Worm (Caenorhabditis elegans) whole organism, midembryonic: Measurements from ENCODE around the gene acs-9.
"Not testable (repeated sequence)": the region's sequence is repeated elsewhere in the genome, so short reads cannot be mapped to it uniquely, and the experiment has no call there.

ENCODE experiments used
- T22C8.4 ChIP-seq: fragments of 200-800 bp; sonication (Bioruptor generic); IDR thresholded peaks from 2 replicates; pipeline ENCODE4 v1.3.6; 2022; ENCODE audit warnings: missing genetic modification characterization, missing compliant biosample characterization
- cog-1 ChIP-seq: sonication (generic microtip); optimal IDR thresholded peaks from 2 replicates; lab custom pipeline; 2016; ENCODE audit warnings: missing genetic modification characterization, missing compliant biosample characterization
- flt-1 ChIP-seq: fragments of 200-800 bp; sonication (Bioruptor generic); IDR thresholded peaks from 2 replicates; pipeline ENCODE4 v1.3.6; 2022; ENCODE audit warnings: missing genetic modification characterization, missing compliant biosample characterization
- klf-2 ChIP-seq: fragments of 200-800 bp; sonication (Bioruptor generic); conservative IDR thresholded peaks from 2 replicates; pipeline ENCODE4 v1.3.6; 2022; ENCODE audit warnings: missing genetic modification reagents, missing genetic modification characterization, missing compliant biosample characterization
- med-1 ChIP-seq: sonication (generic microtip); optimal IDR thresholded peaks from 2 replicates; lab custom pipeline; 2017; ENCODE audit warnings: missing genetic modification characterization, mild to moderate bottlenecking, missing compliant biosample characterization, antibody characterized with exemption, missing genetic modification reagents; ENCODE audit not compliant: insufficient read depth
- ref-1 ChIP-seq: fragments of 200-800 bp; sonication (Bioruptor generic); conservative IDR thresholded peaks from 2 replicates; pipeline ENCODE4 v1.3.6; 2022; ENCODE audit warnings: missing genetic modification reagents, missing genetic modification characterization, missing compliant biosample characterization
- tab-1 ChIP-seq: fragments of 200-800 bp; sonication (Bioruptor generic); IDR thresholded peaks from 2 replicates; pipeline ENCODE4 v1.3.6; 2022; ENCODE audit warnings: missing genetic modification characterization, missing compliant biosample characterization
- ztf-23 ChIP-seq: fragments of 200-800 bp; sonication (Bioruptor generic); IDR thresholded peaks from 2 replicates; pipeline ENCODE4 v1.3.6; 2022; ENCODE audit warnings: missing genetic modification reagents, missing genetic modification characterization, missing compliant biosample characterization
- ztf-29 ChIP-seq: fragments of 200-800 bp; sonication (Bioruptor generic); IDR thresholded peaks from 2 replicates; pipeline ENCODE4 v1.3.6; 2022; ENCODE audit warnings: missing genetic modification reagents, missing genetic modification characterization, missing compliant biosample characterization

The acs-9 gene

DNA sequence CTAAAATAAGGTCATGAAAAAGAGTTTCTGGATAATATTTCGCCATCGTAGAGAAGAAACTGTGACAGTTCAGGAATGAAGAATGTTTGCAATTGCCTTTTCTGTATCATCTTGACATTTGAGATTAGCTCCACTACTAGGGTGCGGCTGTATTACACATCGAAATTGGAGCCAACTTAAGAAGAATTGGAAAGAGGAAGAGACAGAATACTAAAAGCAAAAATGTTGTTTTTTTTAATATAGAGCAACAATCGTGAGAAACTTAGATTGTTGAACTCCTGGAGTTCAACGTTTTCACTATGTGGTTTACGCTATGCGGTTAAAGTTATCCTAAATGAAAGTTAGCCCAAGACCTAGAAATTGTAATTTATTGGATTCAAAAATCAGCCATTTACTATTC lies at the start of gene acs-9:
TSS of gene acs-9 (minus strand) at position 101 of the 400 bp plus-strand sequence.
- no peak for TF ChIP-seq klf-2 (GFP tag; lab: Robert Waterston, UW)
- no peak for TF ChIP-seq med-1
- TF ChIP-seq tab-1 (GFP tag; lab: Robert Waterston, UW) = no peak
- TF ChIP-seq ztf-29 (GFP tag; lab: Robert Waterston, UW) = no peak
- TF ChIP-seq ztf-23 (GFP tag; lab: Robert Waterston, UW) = no peak
- TF ChIP-seq T22C8.4 (GFP tag; lab: Robert Waterston, UW) = no peak
- no peak for TF ChIP-seq flt-1 (GFP tag; lab: Robert Waterston, UW)
- no peak for TF ChIP-seq ref-1
- TF ChIP-seq cog-1 (tag; lab: Kevin White, UChicago) = no peak

DNA sequence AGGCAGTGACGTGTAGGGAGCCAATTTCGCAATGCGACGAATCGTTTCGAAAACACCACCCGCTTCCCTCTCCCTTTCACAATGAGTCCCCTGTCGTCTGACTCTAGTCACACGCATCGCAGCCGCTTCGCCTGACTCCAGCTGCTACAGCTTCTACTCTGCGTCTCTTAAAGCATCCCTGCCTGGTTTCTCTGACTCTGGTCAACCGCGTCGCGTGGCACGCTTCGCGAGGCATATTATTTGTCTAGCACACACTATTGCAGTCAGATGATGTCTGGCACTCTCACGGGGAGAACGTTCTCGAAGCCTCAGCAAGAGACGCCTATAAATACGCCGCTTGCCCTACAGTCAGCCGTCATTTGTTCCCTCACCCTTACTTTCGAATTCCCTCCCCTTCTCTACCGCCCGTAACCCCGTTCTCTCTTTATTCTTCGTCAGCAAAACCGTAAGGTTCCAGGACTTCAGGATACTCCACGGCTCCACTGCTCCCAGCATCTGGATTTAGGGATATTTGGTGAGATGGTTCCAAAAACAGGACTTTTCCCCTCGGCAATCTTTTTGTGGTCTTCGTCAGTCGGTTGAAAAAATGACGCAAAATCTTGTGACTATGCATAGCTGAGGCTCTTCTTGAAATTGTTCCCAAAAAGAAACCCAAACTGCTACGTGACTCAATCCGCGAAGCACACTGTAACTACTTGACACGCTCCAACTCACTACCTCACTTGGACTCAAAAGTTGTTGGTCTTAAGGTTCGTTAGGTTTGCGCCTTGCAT lies 49.4 kb upstream of the acs-9 start:
- TF ChIP-seq T22C8.4 (GFP tag; lab: Robert Waterston, UW) (0 out of 2 replicates have a peak, but pooled peaks have one; percentile 31), tab-1 (GFP tag; lab: Robert Waterston, UW) (peak; percentile 76), klf-2 (GFP tag; lab: Robert Waterston, UW) (no peak), ref-1 (0 out of 2 replicates have a peak, but pooled peaks have one; percentile 3), flt-1 (GFP tag; lab: Robert Waterston, UW) (peak; percentile 53), ztf-29 (GFP tag; lab: Robert Waterston, UW) (peak; percentile 67), med-1 (no peak), ztf-23 (GFP tag; lab: Robert Waterston, UW) (peak; percentile 66), cog-1 (tag; lab: Kevin White, UChicago) (peak; percentile 98)

DNA sequence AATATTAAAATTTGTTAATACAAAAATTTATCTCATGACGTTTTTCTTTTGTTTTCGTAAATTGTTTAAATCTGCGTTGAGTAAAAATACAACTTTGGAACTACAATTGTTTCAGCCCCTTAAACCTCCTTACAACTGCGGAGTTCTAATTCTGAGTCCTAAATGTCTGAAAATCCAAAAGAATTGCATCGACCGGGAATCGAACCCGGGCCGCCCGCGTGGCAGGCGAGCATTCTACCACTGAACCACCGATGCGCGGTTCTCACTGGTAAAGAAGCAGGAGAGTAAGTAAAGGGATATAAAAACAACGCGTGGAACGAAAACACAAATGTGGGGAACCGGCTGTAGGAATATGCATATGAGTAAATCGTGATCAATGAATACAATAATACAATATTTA lies 47.8 kb upstream of the acs-9 start:
- TF ChIP-seq med-1 (peak; percentile 68), T22C8.4 (GFP tag; lab: Robert Waterston, UW) (peak; percentile 76), tab-1 (GFP tag; lab: Robert Waterston, UW) (peak; percentile 89), ref-1 (peak; percentile 81), ztf-29 (GFP tag; lab: Robert Waterston, UW) (peak; percentile 66; the same call in 1 of the 2 replicates), cog-1 (tag; lab: Kevin White, UChicago) (peak; percentile 51), klf-2 (GFP tag; lab: Robert Waterston, UW) (peak; percentile 74), flt-1 (GFP tag; lab: Robert Waterston, UW) (peak; percentile 95), ztf-23 (GFP tag; lab: Robert Waterston, UW) (peak; percentile 78)

DNA sequence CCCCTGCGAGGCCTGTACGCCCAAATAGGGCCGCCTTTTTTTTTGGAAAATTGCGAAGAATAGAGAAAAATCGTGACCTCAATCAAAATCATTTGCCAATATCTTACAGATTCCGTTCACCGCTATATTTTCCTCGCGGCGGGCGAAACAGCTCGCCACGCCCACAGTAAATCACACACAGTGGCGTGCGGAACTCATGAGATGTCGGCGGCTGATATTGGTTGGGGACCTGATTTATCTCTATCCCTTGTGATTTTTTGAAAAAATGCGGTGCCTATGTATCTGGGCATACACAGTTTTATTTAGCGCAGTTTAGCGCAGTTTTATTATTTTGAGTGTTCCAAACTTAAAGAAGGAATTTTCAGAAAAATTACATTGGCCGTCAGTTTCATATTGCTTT lies 45.0 kb upstream of the acs-9 start:
- TF ChIP-seq klf-2 (GFP tag; lab: Robert Waterston, UW) (no peak), flt-1 (GFP tag; lab: Robert Waterston, UW) (no peak), cog-1 (tag; lab: Kevin White, UChicago) (no peak), ztf-29 (GFP tag; lab: Robert Waterston, UW) (no peak), tab-1 (GFP tag; lab: Robert Waterston, UW) (no peak), ztf-23 (GFP tag; lab: Robert Waterston, UW) (no peak), ref-1 (no peak), T22C8.4 (GFP tag; lab: Robert Waterston, UW) (no peak), med-1 (no peak)

DNA sequence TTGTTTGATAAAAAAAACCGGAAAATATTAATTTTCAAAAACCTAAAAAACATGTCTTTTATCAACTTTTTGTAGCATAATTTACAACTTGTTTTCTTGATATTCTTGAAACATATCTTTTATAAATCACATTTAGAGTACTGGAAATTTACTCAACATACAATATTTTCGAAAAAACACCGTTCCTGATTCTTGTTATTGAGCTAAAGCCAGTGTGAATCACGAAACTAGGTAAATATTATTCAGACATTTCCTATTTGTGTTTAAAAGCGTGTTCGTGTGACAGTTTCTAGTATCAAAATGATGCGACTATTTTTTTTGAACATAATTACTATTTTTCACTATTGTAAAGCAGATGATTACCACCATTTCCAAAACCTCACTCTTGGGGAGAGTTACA lies 43.3 kb upstream of the acs-9 start, which contains the start of gene C30E1.4:
TSS of gene C30E1.4 (plus strand) at position 301 of the 400 bp plus-strand sequence.
- TF ChIP-seq flt-1 (GFP tag; lab: Robert Waterston, UW) (no peak), cog-1 (tag; lab: Kevin White, UChicago) (no peak), ztf-23 (GFP tag; lab: Robert Waterston, UW) (no peak), tab-1 (GFP tag; lab: Robert Waterston, UW) (no peak), med-1 (no peak), T22C8.4 (GFP tag; lab: Robert Waterston, UW) (no peak), ztf-29 (GFP tag; lab: Robert Waterston, UW) (no peak), ref-1 (no peak), klf-2 (GFP tag; lab: Robert Waterston, UW) (no peak)

DNA sequence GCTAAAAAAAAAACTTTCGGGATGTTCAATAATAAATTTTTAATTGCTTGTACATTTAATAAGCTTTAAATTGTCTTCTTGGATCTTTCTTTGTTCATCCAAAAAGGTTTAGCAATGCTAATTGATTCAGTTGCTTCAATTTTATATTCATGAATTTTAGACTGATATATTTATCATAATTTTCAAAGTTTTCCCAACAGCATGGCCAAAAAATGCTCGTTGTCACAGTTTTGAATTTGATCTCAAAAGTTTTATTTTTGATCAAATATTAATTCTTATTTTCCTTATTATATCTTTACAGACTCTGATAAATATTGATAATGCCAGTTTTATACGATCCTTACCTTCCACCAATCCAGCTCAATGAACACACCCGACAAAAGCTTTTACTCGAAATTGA lies 41.2 kb upstream of the acs-9 start, which contains the start of gene fbxb-114:
TSS of gene fbxb-114 (plus strand) at position 301 of the 400 bp plus-strand sequence.
- TF ChIP-seq ztf-29 (GFP tag; lab: Robert Waterston, UW) (no peak), ref-1 (no peak), klf-2 (GFP tag; lab: Robert Waterston, UW) (no peak), med-1 (no peak), tab-1 (GFP tag; lab: Robert Waterston, UW) (no peak), flt-1 (GFP tag; lab: Robert Waterston, UW) (no peak), T22C8.4 (GFP tag; lab: Robert Waterston, UW) (no peak), cog-1 (tag; lab: Kevin White, UChicago) (no peak), ztf-23 (GFP tag; lab: Robert Waterston, UW) (no peak)

DNA sequence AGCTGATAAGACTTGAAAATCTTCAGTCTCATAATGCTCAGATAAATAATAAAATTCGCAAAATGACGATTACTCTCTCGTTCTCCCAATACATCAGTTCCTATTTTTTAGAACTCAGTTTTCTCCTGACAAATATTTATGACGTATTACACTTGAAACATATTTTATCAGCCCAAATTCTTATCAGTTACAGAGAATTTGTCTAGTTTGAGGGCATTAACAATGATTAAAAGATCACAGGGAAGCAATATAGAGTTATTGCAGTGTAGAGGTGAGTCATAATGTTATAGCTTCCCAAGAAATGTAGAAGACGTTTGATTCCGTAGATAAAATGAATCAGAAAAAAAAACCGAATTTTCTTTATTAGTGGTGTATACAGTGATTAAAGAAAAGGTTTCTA lies 39.1 kb upstream of the acs-9 start:
- TF ChIP-seq flt-1 (GFP tag; lab: Robert Waterston, UW) = no peak
- TF ChIP-seq ztf-23 (GFP tag; lab: Robert Waterston, UW) = no peak
- no peak for TF ChIP-seq klf-2 (GFP tag; lab: Robert Waterston, UW)
- TF ChIP-seq ztf-29 (GFP tag; lab: Robert Waterston, UW) = no peak
- TF ChIP-seq ref-1 = no peak
- TF ChIP-seq med-1 = no peak
- no peak for TF ChIP-seq tab-1 (GFP tag; lab: Robert Waterston, UW)
- no peak for TF ChIP-seq T22C8.4 (GFP tag; lab: Robert Waterston, UW)
- TF ChIP-seq cog-1 (tag; lab: Kevin White, UChicago) = no peak

DNA sequence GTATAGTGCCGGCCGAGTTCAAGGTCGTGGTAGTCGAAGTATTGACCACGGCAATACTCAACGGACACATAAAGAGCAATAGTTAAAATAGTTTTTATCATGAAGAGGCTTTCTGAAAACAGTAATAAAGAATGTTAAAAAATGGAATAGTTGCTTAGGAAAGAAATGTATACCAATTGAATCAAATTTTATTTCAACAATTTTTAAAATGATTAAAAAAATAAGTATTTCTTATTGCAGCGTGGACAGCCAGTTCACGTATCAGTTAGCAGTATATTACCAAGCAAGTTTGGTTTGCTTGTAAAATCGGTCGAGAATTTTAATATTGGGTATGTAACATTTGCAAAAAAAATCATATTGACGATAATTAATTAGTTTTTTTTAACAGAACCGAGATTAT lies 33.3 kb upstream of the acs-9 start, which contains the start of gene F39F10.5:
TSS of gene F39F10.5 (minus strand) at position 101 of the 400 bp plus-strand sequence.
- not testable (repeated sequence) for TF ChIP-seq ref-1; ztf-23 (GFP tag; lab: Robert Waterston, UW); med-1

DNA sequence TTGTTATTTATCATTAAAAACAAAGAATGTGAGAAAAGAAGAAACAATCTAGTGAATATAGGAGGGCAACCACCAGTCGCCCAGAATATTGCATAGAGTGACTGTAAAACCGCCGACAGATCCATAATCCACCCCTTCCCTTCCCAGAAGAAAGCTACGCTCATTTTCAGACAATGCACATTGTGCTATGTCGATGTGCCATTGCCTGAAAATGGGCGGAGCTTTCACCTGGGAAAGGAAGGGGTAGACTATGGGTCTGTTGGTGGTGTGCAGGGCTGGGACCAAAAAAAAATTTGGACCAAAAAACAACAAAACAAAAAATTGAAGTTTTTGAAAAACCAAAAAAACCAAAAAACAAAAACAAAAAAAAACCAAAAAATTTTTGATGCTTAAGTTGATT lies 23.3 kb upstream of the acs-9 start, which contains the start of gene F39F10.4:
TSS of gene F39F10.4 (minus strand) at position 101 of the 400 bp plus-strand sequence.
- TF ChIP-seq ref-1 = no peak
- TF ChIP-seq flt-1 (GFP tag; lab: Robert Waterston, UW) = no peak
- TF ChIP-seq T22C8.4 (GFP tag; lab: Robert Waterston, UW) = no peak
- no peak for TF ChIP-seq med-1
- TF ChIP-seq tab-1 (GFP tag; lab: Robert Waterston, UW) = no peak
- no peak for TF ChIP-seq klf-2 (GFP tag; lab: Robert Waterston, UW)
- no peak for TF ChIP-seq cog-1 (tag; lab: Kevin White, UChicago)
- no peak for TF ChIP-seq ztf-23 (GFP tag; lab: Robert Waterston, UW)
- TF ChIP-seq ztf-29 (GFP tag; lab: Robert Waterston, UW) = no peak
